Worm (Caenorhabditis elegans) whole organism, L2 larva: ENCODE data around the gene mbk-1.

ENCODE experiments used
- C34F6.9 ChIP-seq: fragments of 150-350 bp; optimal IDR thresholded peaks from 2 replicates; lab custom pipeline; 2014; ENCODE audit warnings: missing biosample characterization, missing genetic modification characterization
- F13H6.1 ChIP-seq: sonication (generic microtip); optimal IDR thresholded peaks from 2 replicates; lab custom pipeline; 2016; ENCODE audit warnings: missing genetic modification characterization, missing compliant biosample characterization
- R02D3.7 ChIP-seq: fragments of 150-350 bp; optimal IDR thresholded peaks from 2 replicates; lab custom pipeline; 2014; ENCODE audit warnings: missing biosample characterization, missing genetic modification characterization
- Y55F3AM.14 ChIP-seq: fragments of 200-800 bp; sonication (Bioruptor generic); optimal IDR thresholded peaks from 2 replicates; lab custom pipeline; 2018; ENCODE audit warnings: mild to moderate bottlenecking, missing genetic modification characterization, missing compliant biosample characterization
- ZK546.5 ChIP-seq: sonication (generic microtip); optimal IDR thresholded peaks from 2 replicates; lab custom pipeline; 2017; ENCODE audit warnings: missing biosample characterization, missing genetic modification characterization
- alr-1 ChIP-seq: fragments of 150-350 bp; optimal IDR thresholded peaks from 2 replicates; lab custom pipeline; 2014; ENCODE audit warnings: missing biosample characterization, missing genetic modification characterization
- aly-2 ChIP-seq: fragments of 150-350 bp; optimal IDR thresholded peaks from 2 replicates; lab custom pipeline; 2014; ENCODE audit warnings: missing biosample characterization, missing genetic modification characterization
- ama-1 ChIP-seq: fragments of 150-350 bp; optimal IDR thresholded peaks from 2 replicates; lab custom pipeline; 2018; ENCODE audit warnings: inconsistent platforms
- ceh-16 ChIP-seq: fragments of 150-350 bp; optimal IDR thresholded peaks from 2 replicates; lab custom pipeline; 2014; ENCODE audit warnings: missing biosample characterization, missing genetic modification characterization
- ceh-82 ChIP-seq: fragments of 150-350 bp; optimal IDR thresholded peaks from 2 replicates; lab custom pipeline; 2014; ENCODE audit warnings: missing biosample characterization, missing genetic modification characterization
- crh-2 ChIP-seq: sonication (generic microtip); optimal IDR thresholded peaks from 2 replicates; lab custom pipeline; 2017; ENCODE audit warnings: missing biosample characterization, missing genetic modification characterization
- egl-27 ChIP-seq: sonication (generic microtip); optimal IDR thresholded peaks from 3 replicates; lab custom pipeline; 2017; ENCODE audit warnings: missing biosample characterization, missing genetic modification reagents, missing genetic modification characterization
- elt-1 ChIP-seq: fragments of 150-350 bp; optimal IDR thresholded peaks from 2 replicates; lab custom pipeline; 2014; ENCODE audit warnings: missing biosample characterization, missing genetic modification characterization
- elt-3 ChIP-seq: sonication (generic microtip); optimal IDR thresholded peaks from 2 replicates; lab custom pipeline; 2017; ENCODE audit warnings: missing biosample characterization, missing genetic modification characterization
- fos-1 ChIP-seq: fragments of 150-350 bp; optimal IDR thresholded peaks from 2 replicates; lab custom pipeline; 2014; ENCODE audit warnings: missing biosample characterization, missing genetic modification characterization
- gmeb-1 ChIP-seq: fragments of 150-350 bp; optimal IDR thresholded peaks from 2 replicates; lab custom pipeline; 2014; ENCODE audit warnings: missing biosample characterization, missing genetic modification characterization
- lin-11 ChIP-seq: fragments of 150-350 bp; sonication (generic microtip); optimal IDR thresholded peaks from 2 replicates; lab custom pipeline; 2014; ENCODE audit warnings: missing biosample characterization, missing genetic modification characterization, inconsistent platforms, mixed read lengths
- lin-13 ChIP-seq: fragments of 150-350 bp; optimal IDR thresholded peaks from 2 replicates; lab custom pipeline; 2014; ENCODE audit warnings: missing biosample characterization, missing genetic modification reagents, missing genetic modification characterization
- lin-39 ChIP-seq: fragments of 150-350 bp; optimal IDR thresholded peaks from 2 replicates; lab custom pipeline; 2014; ENCODE audit warnings: missing biosample characterization, missing genetic modification reagents, missing genetic modification characterization
- lsy-2 ChIP-seq, 2 experiments: fragments of 150-350 bp in 1 of 2; sonication (generic microtip) in 1 of 2; optimal IDR thresholded peaks; 2 replicates each; lab custom pipeline; 2014 to 2017; ENCODE audit warnings: missing biosample characterization in 2 of 2, missing genetic modification characterization in 2 of 2
- mab-5 ChIP-seq: fragments of 150-350 bp; optimal IDR thresholded peaks from 2 replicates; lab custom pipeline; 2014; ENCODE audit warnings: missing biosample characterization, missing genetic modification characterization
- mdl-1 ChIP-seq, 2 experiments: fragments of 150-350 bp in 1 of 2; sonication (generic microtip) in 1 of 2; optimal IDR thresholded peaks; 2 replicates each; lab custom pipeline; 2017; ENCODE audit warnings: missing biosample characterization in 2 of 2, missing genetic modification characterization in 2 of 2
- nhr-10 ChIP-seq: sonication (generic microtip); optimal IDR thresholded peaks from 2 replicates; lab custom pipeline; 2017; ENCODE audit warnings: missing biosample characterization, missing genetic modification characterization
- nhr-11 ChIP-seq: fragments of 150-350 bp; optimal IDR thresholded peaks from 2 replicates; lab custom pipeline; 2014; ENCODE audit warnings: missing biosample characterization, missing genetic modification characterization
- nhr-12 ChIP-seq: fragments of 150-350 bp; optimal IDR thresholded peaks from 2 replicates; lab custom pipeline; 2014; ENCODE audit warnings: missing biosample characterization, missing genetic modification characterization
- nhr-129 ChIP-seq: fragments of 150-350 bp; optimal IDR thresholded peaks from 2 replicates; lab custom pipeline; 2014; ENCODE audit warnings: missing biosample characterization, missing genetic modification characterization
- nhr-21 ChIP-seq: fragments of 150-350 bp; optimal IDR thresholded peaks from 2 replicates; lab custom pipeline; 2014; ENCODE audit warnings: missing biosample characterization, missing genetic modification characterization
- nhr-23 ChIP-seq: fragments of 150-350 bp; optimal IDR thresholded peaks from 2 replicates; lab custom pipeline; 2014; ENCODE audit warnings: missing biosample characterization, missing genetic modification reagents, missing genetic modification characterization
- nhr-237 ChIP-seq: fragments of 150-350 bp; optimal IDR thresholded peaks from 2 replicates; lab custom pipeline; 2014; ENCODE audit warnings: missing biosample characterization, missing genetic modification characterization
- nhr-6 ChIP-seq: fragments of 150-350 bp; optimal IDR thresholded peaks from 2 replicates; lab custom pipeline; 2014; ENCODE audit warnings: missing biosample characterization, missing genetic modification characterization
- nhr-77 ChIP-seq: fragments of 150-350 bp; optimal IDR thresholded peaks from 2 replicates; lab custom pipeline; 2014; ENCODE audit warnings: missing biosample characterization, missing genetic modification characterization
- peb-1 ChIP-seq: fragments of 150-350 bp; optimal IDR thresholded peaks from 2 replicates; lab custom pipeline; 2014; ENCODE audit warnings: missing biosample characterization, missing genetic modification characterization
- sem-4 ChIP-seq: fragments of 150-350 bp; optimal IDR thresholded peaks from 2 replicates; lab custom pipeline; 2014; ENCODE audit warnings: missing biosample characterization, missing genetic modification reagents, missing genetic modification characterization
- skn-1 ChIP-seq: sonication (generic microtip); optimal IDR thresholded peaks from 2 replicates; lab custom pipeline; 2017; ENCODE audit warnings: missing biosample characterization, missing genetic modification characterization
- sma-3 ChIP-seq: sonication (generic microtip); optimal IDR thresholded peaks from 2 replicates; lab custom pipeline; 2016; ENCODE audit warnings: missing genetic modification reagents, missing genetic modification characterization, missing compliant biosample characterization
- sma-9 ChIP-seq, 2 experiments: fragments of 150-350 bp in 1 of 2; sonication (generic microtip) in 1 of 2; optimal IDR thresholded peaks; 2 replicates each; lab custom pipeline; 2014 to 2016; ENCODE audit warnings: missing genetic modification characterization in 2 of 2, mild to moderate bottlenecking in 1 of 2, missing biosample characterization in 1 of 2, missing compliant biosample characterization in 1 of 2, missing genetic modification reagents in 1 of 2, moderate library complexity in 1 of 2
- snpc-4 ChIP-seq: fragments of 150-350 bp; optimal IDR thresholded peaks from 2 replicates; lab custom pipeline; 2014; ENCODE audit warnings: missing biosample characterization, missing genetic modification characterization
- unc-39 ChIP-seq: fragments of 150-350 bp; optimal IDR thresholded peaks from 2 replicates; lab custom pipeline; 2014; ENCODE audit warnings: missing biosample characterization, missing genetic modification characterization
- unc-55 ChIP-seq: fragments of 150-350 bp; sonication (generic microtip); optimal IDR thresholded peaks from 3 replicates; lab custom pipeline; 2014; ENCODE audit warnings: missing biosample characterization, missing genetic modification reagents, missing genetic modification characterization
- zag-1 ChIP-seq: fragments of 150-350 bp; optimal IDR thresholded peaks from 2 replicates; lab custom pipeline; 2014; ENCODE audit warnings: missing biosample characterization, missing genetic modification characterization
- ztf-1 ChIP-seq: fragments of 200-800 bp; sonication (Bioruptor generic); conservative IDR thresholded peaks from 2 replicates; pipeline ENCODE4 v1.3.6; 2022; ENCODE audit warnings: missing genetic modification characterization, missing compliant biosample characterization
- ztf-11 ChIP-seq: sonication (generic microtip); optimal IDR thresholded peaks from 2 replicates; lab custom pipeline; 2017; ENCODE audit warnings: missing biosample characterization, missing genetic modification characterization
- ztf-4 ChIP-seq: fragments of 150-350 bp; optimal IDR thresholded peaks from 2 replicates; lab custom pipeline; 2014; ENCODE audit warnings: missing biosample characterization, missing genetic modification characterization

The mbk-1 gene

ce11 chrX:14838339-14838738, 14.0 kb upstream of the mbk-1 start:
- TF ChIP-seq sma-9 (GFP tag; optimal IDR thresholded peaks at IDR 0.05; lab: Kevin White, UChicago) (peak; percentile 2), sma-9 (tag; optimal IDR thresholded peaks at IDR 0.05; lab: Kevin White, UChicago) (no peak), lin-39 (no peak)

ce11 chrX:14831531-14831930, 7.2 kb upstream of the mbk-1 start, which contains the start of gene dpf-2:
Gene dpf-2, plus strand, starts transcription at chrX:14831831.
- TF ChIP-seq Y55F3AM.14 (GFP tag; lab: Kevin White, UChicago): no peak

ce11 chrX:14828766-14829165, 4.4 kb upstream of the mbk-1 start:
- TF ChIP-seq lsy-2 (tag; optimal IDR thresholded peaks at IDR 0.05; lab: Kevin White, UChicago): no peak
- no peak for TF ChIP-seq sma-3 (GFP tag; lab: Kevin White, UChicago)
- TF ChIP-seq peb-1 (tag; lab: Kevin White, UChicago): no peak
- TF ChIP-seq ztf-4: no peak
- TF ChIP-seq skn-1: no peak
- TF ChIP-seq nhr-237 (tag; lab: Kevin White, UChicago): no peak
- TF ChIP-seq lin-11 (tag; lab: Kevin White, UChicago): no peak
- no peak for TF ChIP-seq sma-9 (GFP tag; optimal IDR thresholded peaks at IDR 0.05; lab: Kevin White, UChicago)
- TF ChIP-seq sma-9 (tag; optimal IDR thresholded peaks at IDR 0.05; lab: Kevin White, UChicago): no peak
- no peak for TF ChIP-seq zag-1
- TF ChIP-seq snpc-4: no peak
- TF ChIP-seq sem-4 (tag; lab: Kevin White, UChicago): no peak
- no peak for TF ChIP-seq nhr-21 (tag; lab: Kevin White, UChicago)
- TF ChIP-seq ceh-16: no peak
- TF ChIP-seq lin-39: no peak
- no peak for TF ChIP-seq elt-1 (tag; lab: Kevin White, UChicago)
- no peak for TF ChIP-seq alr-1
- TF ChIP-seq, all 48 proteins: peak for 0

- TF ChIP-seq ztf-4 (no peak), lin-13 (GFP tag; lab: Kevin White, UChicago) (peak; percentile 13)
These were observed 4.8 kb downstream of the mbk-1 start for ce11 chrX:14819495-14819894.

- TF ChIP-seq nhr-10 (tag; lab: Kevin White, UChicago): peak; percentile 80
- TF ChIP-seq aly-2 (tag; lab: Kevin White, UChicago): no peak
- peak; percentile 96 for TF ChIP-seq nhr-129 (tag; lab: Kevin White, UChicago)
- TF ChIP-seq elt-3 (tag; lab: Kevin White, UChicago): no peak
- TF ChIP-seq R02D3.7: no peak
- peak; percentile 97 for TF ChIP-seq zag-1
- TF ChIP-seq ztf-11 (tag; lab: Kevin White, UChicago): peak; percentile 27
- peak; percentile 94 for TF ChIP-seq ztf-4
- TF ChIP-seq nhr-77 (tag; lab: Kevin White, UChicago): peak; percentile 61
- TF ChIP-seq skn-1: peak; percentile 30
- peak; percentile 90 for TF ChIP-seq unc-55
- peak; percentile 70 for TF ChIP-seq lin-39
- peak; percentile 54 for TF ChIP-seq ceh-82 (tag; lab: Kevin White, UChicago)
- TF ChIP-seq mdl-1 (tag; optimal IDR thresholded peaks at IDR 0.05; lab: Kevin White, UChicago): peak; percentile 99 to 100
- peak; percentile 31 for TF ChIP-seq ZK546.5 (tag; lab: Kevin White, UChicago)
- peak; percentile 96 for TF ChIP-seq crh-2 (tag; lab: Kevin White, UChicago)
- peak; percentile 98 for TF ChIP-seq sma-9 (GFP tag; optimal IDR thresholded peaks at IDR 0.05; lab: Kevin White, UChicago)
- peak; percentile 64 for TF ChIP-seq sma-9 (tag; optimal IDR thresholded peaks at IDR 0.05; lab: Kevin White, UChicago)
- TF ChIP-seq nhr-6: peak; percentile 84
- TF ChIP-seq nhr-237 (tag; lab: Kevin White, UChicago): peak; percentile 58
- TF ChIP-seq nhr-12 (tag; lab: Kevin White, UChicago): peak; percentile 69
- TF ChIP-seq C34F6.9 (tag; lab: Kevin White, UChicago): peak; percentile 98
- TF ChIP-seq lsy-2 (tag; optimal IDR thresholded peaks at IDR 0.05; lab: Kevin White, UChicago): peak; percentile 79 to 94
- peak; percentile 89 for TF ChIP-seq fos-1 (tag; lab: Kevin White, UChicago)
- TF ChIP-seq ama-1: peak; percentile 54
- no peak for TF ChIP-seq nhr-11 (tag; lab: Kevin White, UChicago)
- TF ChIP-seq sem-4 (tag; lab: Kevin White, UChicago): peak; percentile 96
- TF ChIP-seq F13H6.1 (tag; lab: Kevin White, UChicago): peak; percentile 99
- TF ChIP-seq ceh-16: peak; percentile 98
- peak; percentile 93 for TF ChIP-seq mab-5 (tag; lab: Kevin White, UChicago)
- no peak for TF ChIP-seq unc-39 (tag; lab: Kevin White, UChicago)
- TF ChIP-seq ztf-1 (GFP tag; lab: Robert Waterston, UW): no peak
- no peak for TF ChIP-seq alr-1
- TF ChIP-seq gmeb-1 (tag; lab: Kevin White, UChicago): peak; percentile 74
- peak; percentile 97 for TF ChIP-seq egl-27 (tag; lab: Kevin White, UChicago)
- peak; percentile 78 for TF ChIP-seq snpc-4
- TF ChIP-seq lin-11 (tag; lab: Kevin White, UChicago): peak; percentile 98
- TF ChIP-seq nhr-23: no peak
These were observed 5.7 kb downstream of the mbk-1 start, which contains the start of gene epn-1 for ce11 chrX:14818464-14819259. Gene epn-1, minus strand, starts transcription at chrX:14818514.
